Fruit fly (Drosophila melanogaster) whole organism, larva: ENCODE measurements around the gene vari.
A peak's percentile ranks its signal among the peaks of the same experiment; 100 is the strongest.

Experiments used
- noc ChIP-seq: fragments of 200-800 bp; sonication (Bioruptor generic); optimal IDR thresholded peaks from 3 replicates; lab custom pipeline; 2019; ENCODE audit warnings: missing biosample characterization, mild to moderate bottlenecking, missing genetic modification characterization, moderate library complexity

Gene vari

dm6 chr2L:20778380-20778779, 18.5 kb downstream of the vari start:
- TF ChIP-seq noc: no peak

dm6 chr2L:20776940-20777502, 19.8 kb downstream of the vari start:
- no peak for TF ChIP-seq noc

dm6 chr2L:20775941-20776340, 20.9 kb downstream of the vari start:
- peak; percentile 53 for TF ChIP-seq noc

- TF ChIP-seq noc: no peak
These were observed 22.4 kb downstream of the vari start for dm6 chr2L:20774464-20774863.

- peak; percentile 16 for TF ChIP-seq noc
These were observed 23.3 kb downstream of the vari start for dm6 chr2L:20773453-20774054.

- peak; percentile 51 for TF ChIP-seq noc
These were observed 26.5 kb downstream of the vari start, which contains the start of gene cad for dm6 chr2L:20770242-20770769. Gene cad, plus strand, starts transcription at chr2L:20770731.

dm6 chr2L:20768568-20769071, 28.2 kb downstream of the vari start:
- TF ChIP-seq noc: no peak

dm6 chr2L:20764663-20765062, 32.2 kb downstream of the vari start:
- TF ChIP-seq noc: no peak

- peak; percentile 52 for TF ChIP-seq noc
These were observed 34.8 kb downstream of the vari start for dm6 chr2L:20761951-20762538.

dm6 chr2L:20760956-20761355, 35.9 kb downstream of the vari start:
- TF ChIP-seq noc: no peak

dm6 chr2L:20759809-20760485, 36.9 kb downstream of the vari start:
- peak; percentile 50 for TF ChIP-seq noc

- TF ChIP-seq noc: peak; percentile 79
These were observed 37.9 kb downstream of the vari start for dm6 chr2L:20758847-20759465.

dm6 chr2L:20758188-20758846, 38.5 kb downstream of the vari start:
- peak; percentile 19 for TF ChIP-seq noc

dm6 chr2L:20757808-20758187, 39.0 kb downstream of the vari start, which contains the start of the genes Rhau and dia:
Gene Rhau, minus strand, starts transcription at chr2L:20757985.
Gene dia, plus strand, starts transcription at chr2L:20758144.
- TF ChIP-seq noc: peak; percentile 9

- TF ChIP-seq noc: peak; percentile 67
These were observed 44.7 kb downstream of the vari start, which contains the start of the genes Amacr and Ns4 for dm6 chr2L:20752160-20752559. Gene Amacr, minus strand, starts transcription at chr2L:20752341. Gene Ns4, plus strand, starts transcription at chr2L:20752476.
